Worm (Caenorhabditis elegans): Measurements from ENCODE around the gene C47D2.1.
"Not testable (repeated sequence)": the region's sequence is repeated elsewhere in the genome, so short reads cannot be mapped to it uniquely, and the experiment has no call there.

C47D2.1 gene

DNA sequence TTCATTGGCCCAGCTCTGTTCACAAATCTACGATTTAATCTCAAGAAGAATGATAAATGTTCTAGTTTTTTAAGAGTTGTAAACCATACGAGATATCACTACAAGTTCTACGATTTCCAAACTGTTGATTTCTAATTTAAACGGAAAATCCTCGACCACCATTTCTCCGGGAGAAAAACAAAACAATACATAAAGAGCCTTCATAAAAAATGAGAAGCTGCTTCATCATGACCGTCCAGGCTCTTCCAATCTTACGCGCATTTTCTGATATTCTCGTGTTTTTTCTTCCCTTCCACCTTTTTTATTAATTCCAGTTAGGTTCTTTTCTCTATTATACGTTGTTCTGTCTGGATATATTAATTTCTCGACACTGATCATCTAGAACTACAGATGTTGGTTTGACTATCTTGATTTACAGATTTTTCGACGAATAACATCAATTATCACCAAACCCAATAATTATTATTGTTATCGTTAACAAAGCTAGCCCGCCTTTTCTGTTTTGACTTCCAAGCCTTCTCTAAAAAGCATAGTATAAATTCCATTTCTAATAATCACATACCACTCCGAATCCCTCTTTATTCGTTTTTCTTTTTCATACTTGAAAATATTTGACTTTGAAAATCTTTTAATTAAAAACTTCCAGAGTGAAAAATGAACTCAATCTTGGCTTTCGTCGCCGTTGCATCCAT is at the start of gene C47D2.1:
Gene C47D2.1 (plus strand): TSS at position 642 of the 692 bp plus-strand sequence.
- TF ChIP-seq W03F9.2 (tag; optimal IDR thresholded peaks at IDR 0.05): no peak
- no peak for TF ChIP-seq him-1 (tag; optimal IDR thresholded peaks at IDR 0.05)
- no peak for TF ChIP-seq dao-5 (tag; optimal IDR thresholded peaks at IDR 0.05)

DNA sequence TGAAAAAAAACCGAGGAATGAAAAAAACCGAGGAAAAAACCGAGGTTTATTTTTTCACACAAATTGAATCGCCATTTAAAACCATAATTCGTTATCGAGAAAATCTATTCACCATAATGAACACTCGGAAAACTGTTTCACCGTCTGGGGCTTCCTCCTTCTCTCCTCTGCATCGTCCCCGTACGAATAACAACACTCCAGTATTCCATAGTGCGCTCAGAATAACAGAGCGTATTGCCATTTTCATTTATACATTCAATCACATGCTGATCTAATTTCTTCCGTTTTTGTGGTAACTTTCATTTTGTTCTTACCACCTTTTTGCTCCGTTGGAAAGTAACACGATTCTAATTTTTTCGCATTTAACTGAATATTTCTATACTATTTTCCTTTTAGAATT is 45.3 kb upstream of the C47D2.1 start, which contains the start of gene C17H11.2:
Gene C17H11.2 (plus strand): TSS at position 397 of the 400 bp plus-strand sequence.
- TF ChIP-seq W03F9.2 (tag; optimal IDR thresholded peaks at IDR 0.05) (no peak), him-1 (tag; optimal IDR thresholded peaks at IDR 0.05) (no peak)

DNA sequence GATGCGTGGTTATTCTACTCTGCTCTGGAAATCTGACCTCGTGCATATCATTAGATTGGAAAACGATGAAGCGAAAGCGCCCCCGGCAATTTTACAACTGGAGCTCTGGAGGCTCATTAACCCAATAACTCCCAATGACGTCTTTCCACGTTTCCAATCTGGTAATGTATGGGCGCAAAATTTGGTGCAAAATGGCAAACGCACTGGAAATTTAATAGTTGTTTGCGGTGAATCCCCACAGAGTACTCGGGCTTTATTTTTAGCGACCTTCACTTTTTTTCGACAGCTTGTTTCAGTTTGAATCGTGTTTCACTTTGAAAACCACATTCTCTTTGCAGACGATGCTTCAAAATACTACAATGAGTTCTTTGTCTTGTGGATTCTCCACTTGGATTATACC is 41.3 kb upstream of the C47D2.1 start, which contains the start of gene C17H11.1:
Gene C17H11.1 (plus strand): TSS at position 301 of the 400 bp plus-strand sequence.
- no peak for TF ChIP-seq him-1 (tag; optimal IDR thresholded peaks at IDR 0.05)
- no peak for TF ChIP-seq W03F9.2 (tag; optimal IDR thresholded peaks at IDR 0.05)
- no peak for TF ChIP-seq dao-5 (tag; optimal IDR thresholded peaks at IDR 0.05)

DNA sequence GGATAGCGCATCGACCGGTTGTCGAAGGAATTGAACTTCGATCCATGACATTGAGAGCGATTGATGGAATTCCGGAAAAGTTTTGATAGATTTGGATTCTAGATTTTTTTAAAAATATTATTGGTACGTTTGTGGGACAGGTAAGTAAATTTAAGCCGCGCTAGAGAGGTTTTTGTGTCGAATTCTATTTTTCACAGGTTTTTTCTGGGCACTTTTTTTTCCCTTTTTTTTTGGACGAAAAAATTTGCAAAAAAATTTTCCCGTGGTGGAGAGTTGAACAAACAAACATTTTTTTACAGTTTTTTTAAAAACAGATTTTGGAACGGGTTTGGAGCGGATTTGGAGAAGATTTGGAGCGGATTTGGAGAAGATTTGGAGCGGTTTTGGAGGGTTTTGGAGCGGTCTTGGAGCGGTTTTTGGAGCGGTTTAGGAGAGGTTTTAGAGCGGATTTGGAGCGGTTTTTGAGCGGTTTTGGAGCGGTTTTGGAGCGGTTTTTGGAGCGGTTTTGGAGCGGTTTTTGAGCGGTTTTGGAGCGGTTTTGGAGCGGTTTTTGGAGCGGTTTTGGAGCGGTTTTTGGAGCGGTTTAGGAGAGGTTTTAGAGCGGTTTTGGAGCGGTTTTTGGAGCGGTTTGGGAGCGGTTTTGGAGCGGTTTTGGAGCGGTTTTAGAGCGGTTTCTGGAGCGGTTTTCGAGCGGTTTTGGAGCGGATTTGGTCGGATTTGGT is 33.1 kb upstream of the C47D2.1 start, which contains the start of gene C17H11.4:
Gene C17H11.4 (minus strand): TSS at position 51 of the 722 bp plus-strand sequence.
- not testable (repeated sequence) for TF ChIP-seq W03F9.2, dao-5, him-1 (tag; optimal IDR thresholded peaks at IDR 0.05)

DNA sequence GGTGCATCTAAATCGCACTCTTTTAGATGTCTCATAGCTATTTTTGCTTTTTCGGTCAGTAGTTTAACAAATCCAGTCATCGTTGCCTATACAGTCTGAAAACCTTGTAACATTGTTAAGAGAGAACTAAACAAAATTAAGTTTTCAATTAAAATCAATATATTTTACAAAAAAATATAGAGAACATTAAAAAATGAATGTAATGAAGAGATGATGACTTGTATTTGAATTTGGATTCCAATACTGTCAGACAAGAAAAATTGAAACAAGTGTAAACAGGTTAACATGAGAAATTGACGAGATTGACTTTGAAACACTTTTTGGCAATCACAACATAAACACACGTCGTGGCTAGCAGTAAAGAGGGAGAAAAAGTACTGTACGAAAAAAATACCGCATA is 29.8 kb upstream of the C47D2.1 start, which contains the start of gene C17H11.5:
Gene C17H11.5 (minus strand): TSS at position 101 of the 400 bp plus-strand sequence.
- TF ChIP-seq dao-5 (tag; optimal IDR thresholded peaks at IDR 0.05) (no peak), W03F9.2 (tag; optimal IDR thresholded peaks at IDR 0.05) (no peak), him-1 (tag; optimal IDR thresholded peaks at IDR 0.05) (no peak)

DNA sequence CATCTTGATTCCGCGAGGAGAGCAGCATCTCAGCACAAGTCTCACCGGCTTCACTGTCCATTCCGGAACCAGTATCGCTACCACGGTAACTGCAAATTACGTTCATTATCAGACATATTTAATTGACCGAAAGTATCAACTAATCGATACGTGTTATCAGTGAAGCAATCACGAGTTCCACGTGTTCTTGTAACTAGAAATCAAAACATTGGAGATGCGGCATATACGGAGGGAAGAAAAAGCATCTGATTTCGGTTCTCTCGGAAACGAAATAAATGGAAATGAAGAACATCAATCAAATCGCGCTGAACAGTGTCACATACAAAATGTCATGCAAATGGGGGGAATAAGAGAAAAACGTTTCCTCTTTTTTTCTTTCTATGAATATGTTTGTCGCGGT is 21.7 kb upstream of the C47D2.1 start:
- TF ChIP-seq W03F9.2 (tag; optimal IDR thresholded peaks at IDR 0.05) (no peak), dao-5 (tag; optimal IDR thresholded peaks at IDR 0.05) (no peak), him-1 (tag; optimal IDR thresholded peaks at IDR 0.05) (no peak)

DNA sequence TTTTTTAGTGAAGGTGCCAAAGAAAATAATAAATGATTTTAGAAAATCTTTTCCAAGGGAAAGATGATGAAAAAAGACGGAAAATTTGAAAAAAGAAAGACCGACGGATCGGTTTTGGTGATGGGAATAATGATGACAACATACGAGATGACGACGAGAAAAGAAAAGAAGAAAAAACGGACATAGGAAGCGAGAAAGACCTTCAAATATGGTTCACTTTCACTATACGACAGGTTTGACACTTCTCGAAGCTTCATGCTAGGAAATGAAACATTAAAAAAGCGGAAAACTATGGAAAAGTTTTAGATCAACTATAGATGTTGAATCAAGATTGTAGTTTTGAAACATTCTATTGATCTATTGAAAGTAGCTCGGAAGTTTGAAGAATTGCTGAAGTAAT is 14.7 kb upstream of the C47D2.1 start:
- TF ChIP-seq dao-5 (tag; optimal IDR thresholded peaks at IDR 0.05) (no peak), him-1 (tag; optimal IDR thresholded peaks at IDR 0.05) (no peak), W03F9.2 (tag; optimal IDR thresholded peaks at IDR 0.05) (no peak)

DNA sequence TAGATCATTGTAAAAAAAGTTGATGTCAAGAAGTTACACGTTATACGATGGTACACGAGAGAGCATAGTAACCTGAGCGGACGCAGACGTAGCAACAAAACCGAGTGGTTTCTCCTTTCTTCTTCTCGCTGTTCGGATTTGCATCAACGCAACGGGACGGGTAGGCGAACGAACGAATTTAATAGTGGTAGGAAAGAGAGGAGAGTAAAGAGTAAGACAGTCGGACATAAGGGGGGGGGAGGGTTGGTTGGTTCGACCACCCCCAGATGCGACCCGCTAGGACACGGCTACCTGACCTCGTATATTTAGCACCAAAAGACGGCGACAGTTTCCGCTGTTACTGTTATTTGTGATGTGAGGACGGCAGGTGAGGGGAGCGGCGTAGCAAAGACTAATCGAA is 13.7 kb upstream of the C47D2.1 start:
- TF ChIP-seq dao-5 (tag; optimal IDR thresholded peaks at IDR 0.05) (no peak), him-1 (tag; optimal IDR thresholded peaks at IDR 0.05) (no peak), W03F9.2 (tag; optimal IDR thresholded peaks at IDR 0.05) (no peak)

DNA sequence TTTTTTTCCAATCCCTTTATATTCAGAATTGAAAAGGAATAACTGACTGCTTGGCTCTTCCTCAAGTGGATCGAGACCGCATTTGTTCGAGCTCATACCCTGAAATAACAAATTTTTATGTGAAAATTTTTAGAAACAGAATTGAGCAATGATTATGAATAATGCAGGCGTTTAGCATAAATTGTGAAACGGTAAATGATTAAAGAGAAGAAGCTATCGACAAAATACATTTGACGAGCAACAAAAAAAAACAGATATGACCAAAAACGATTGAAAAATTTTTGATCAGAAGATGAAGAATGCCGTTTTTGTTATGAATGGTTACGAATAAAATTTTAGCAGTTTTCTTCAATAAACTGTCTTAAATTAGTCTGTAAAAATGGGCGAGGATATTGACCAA is 11.2 kb upstream of the C47D2.1 start, which contains the start of gene C17H11.6:
Gene C17H11.6 (minus strand): TSS at position 101 of the 400 bp plus-strand sequence.
- no peak for TF ChIP-seq W03F9.2 (tag; optimal IDR thresholded peaks at IDR 0.05)
- TF ChIP-seq dao-5 (tag; optimal IDR thresholded peaks at IDR 0.05): no peak

DNA sequence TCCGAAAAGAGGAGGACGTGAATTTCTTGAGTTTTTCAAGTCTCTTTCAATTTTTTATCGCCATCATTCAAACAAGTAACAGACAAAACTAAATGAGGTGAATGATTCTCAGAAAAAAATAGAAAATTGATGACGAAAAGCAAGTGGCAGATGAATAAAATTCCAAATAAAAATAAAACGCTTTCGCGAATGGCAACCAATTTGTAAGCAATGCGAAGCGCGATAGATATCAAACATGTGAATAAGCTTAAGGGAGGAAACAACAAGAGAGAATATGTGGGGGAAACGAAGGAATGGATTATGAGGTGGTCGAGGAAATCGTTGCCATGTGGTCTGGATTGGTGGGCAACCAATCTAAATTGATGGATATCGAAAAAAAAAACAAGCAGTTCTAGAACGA is 10.4 kb upstream of the C47D2.1 start:
- TF ChIP-seq W03F9.2 (tag; optimal IDR thresholded peaks at IDR 0.05) (no peak), him-1 (tag; optimal IDR thresholded peaks at IDR 0.05) (no peak), dao-5 (tag; optimal IDR thresholded peaks at IDR 0.05) (no peak)

DNA sequence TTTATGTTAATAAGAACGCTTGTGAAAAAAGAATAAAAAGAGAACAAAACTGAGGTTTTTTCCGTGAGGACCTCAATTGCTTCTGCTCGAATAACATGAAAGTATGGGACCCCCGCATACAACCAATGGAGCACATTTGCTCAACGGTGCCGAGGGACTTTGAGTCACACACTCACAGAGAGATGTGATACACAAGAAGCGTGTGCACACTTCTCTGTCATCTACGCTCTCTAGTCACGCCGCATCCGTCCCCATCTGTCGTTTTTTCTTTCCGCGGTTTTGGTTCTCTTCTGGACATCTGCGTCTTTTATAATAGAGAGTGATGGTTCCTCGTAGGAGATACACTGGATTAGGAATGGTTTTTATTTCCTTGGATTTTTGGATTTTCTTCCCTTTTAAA is 8.9 kb upstream of the C47D2.1 start:
- TF ChIP-seq him-1 (tag; optimal IDR thresholded peaks at IDR 0.05) (no peak), dao-5 (tag; optimal IDR thresholded peaks at IDR 0.05) (no peak), W03F9.2 (tag; optimal IDR thresholded peaks at IDR 0.05) (no peak)

DNA sequence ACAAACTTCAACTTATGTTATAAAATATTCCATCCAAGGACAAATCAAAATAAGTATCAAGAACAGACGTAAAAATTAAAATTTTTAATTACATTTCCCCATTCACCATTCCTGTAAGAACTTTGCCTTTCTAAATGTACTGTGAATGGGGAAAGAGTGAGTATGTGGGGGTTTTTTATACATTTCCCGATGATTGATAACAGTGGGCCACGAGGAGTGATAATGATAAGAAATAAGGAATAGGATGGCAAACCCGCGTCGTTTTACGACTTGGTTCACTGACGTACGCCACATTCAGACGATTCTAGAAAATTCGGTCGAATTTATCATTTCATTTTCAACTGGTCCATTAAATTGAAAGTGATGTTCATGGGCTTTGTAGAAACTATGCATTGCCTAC is 3.9 kb upstream of the C47D2.1 start, which contains the start of gene cdd-1:
Gene cdd-1 (minus strand): TSS at position 151 of the 400 bp plus-strand sequence.
- TF ChIP-seq dao-5 (tag; optimal IDR thresholded peaks at IDR 0.05) (no peak), W03F9.2 (tag; optimal IDR thresholded peaks at IDR 0.05) (no peak), him-1 (tag; optimal IDR thresholded peaks at IDR 0.05) (no peak)

DNA sequence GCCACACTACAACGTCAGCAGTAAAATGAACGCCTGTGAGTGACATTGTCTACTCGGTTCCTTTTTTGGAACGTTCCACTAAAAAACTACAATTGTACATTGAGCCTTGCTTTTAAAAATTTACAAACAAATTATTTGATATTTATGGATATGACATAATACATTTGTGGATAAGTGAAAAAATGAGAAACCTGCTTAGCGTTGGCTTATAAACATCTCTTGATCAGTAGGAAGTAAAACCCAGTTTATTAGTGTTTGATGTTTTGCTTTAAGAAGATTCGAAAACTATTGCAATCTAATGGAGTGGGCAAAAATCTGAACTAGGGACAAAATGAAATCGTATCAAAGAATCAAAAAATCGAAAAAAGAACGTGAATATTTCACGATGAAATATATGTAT is 2.1 kb downstream of the C47D2.1 start:
- TF ChIP-seq him-1 (tag; optimal IDR thresholded peaks at IDR 0.05) (no peak), dao-5 (tag; optimal IDR thresholded peaks at IDR 0.05) (no peak), W03F9.2 (tag; optimal IDR thresholded peaks at IDR 0.05) (no peak)

DNA sequence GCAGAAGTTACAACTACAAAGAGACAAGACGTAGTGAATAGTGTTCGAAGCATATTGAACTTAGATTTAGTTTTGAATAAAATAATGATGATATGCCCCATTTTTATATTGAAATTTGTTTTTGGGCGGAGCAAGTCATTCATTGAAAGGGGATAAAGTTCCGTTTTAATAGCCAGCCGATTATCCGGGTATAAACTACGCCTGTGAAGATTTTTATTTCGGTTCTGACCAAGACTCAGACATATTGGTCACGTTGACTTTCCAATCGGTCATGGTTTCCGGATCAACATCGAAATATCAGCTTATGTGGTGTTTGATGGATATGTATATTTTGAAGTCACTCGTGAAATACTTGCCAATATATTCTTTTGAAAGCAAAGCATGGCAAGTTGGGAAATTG is 3.8 kb downstream of the C47D2.1 start, which contains the start of gene K02A6.4:
Gene K02A6.4 (minus strand): TSS at position 101 of the 400 bp plus-strand sequence.
- no peak for TF ChIP-seq W03F9.2 (tag; optimal IDR thresholded peaks at IDR 0.05)
- no peak for TF ChIP-seq him-1 (tag; optimal IDR thresholded peaks at IDR 0.05)
- TF ChIP-seq dao-5 (tag; optimal IDR thresholded peaks at IDR 0.05): no peak
